Worm (Caenorhabditis elegans): ENCODE measurements around the gene W09C2.10.

- TF ChIP-seq mdl-1 (tag; optimal IDR thresholded peaks at IDR 0.05) (no peak), nhr-12 (tag; optimal IDR thresholded peaks at IDR 0.05) (no peak), snpc-4 (tag; optimal IDR thresholded peaks at IDR 0.05) (no peak), efl-3 (GFP tag; optimal IDR thresholded peaks at IDR 0.05) (no peak), elt-2 (tag; optimal IDR thresholded peaks at IDR 0.05) (no peak), lin-35 (GFP tag; optimal IDR thresholded peaks at IDR 0.05) (no peak), lin-13 (GFP tag; optimal IDR thresholded peaks at IDR 0.05) (no peak), nhr-28 (tag; optimal IDR thresholded peaks at IDR 0.05) (no peak), efl-1 (optimal IDR thresholded peaks at IDR 0.05) (no peak), efl-1 (GFP tag; optimal IDR thresholded peaks at IDR 0.05 in 1 of 2) (no peak), egl-27 (tag; optimal IDR thresholded peaks at IDR 0.05) (no peak), skn-1 (tag; optimal IDR thresholded peaks at IDR 0.05) (no peak), alr-1 (tag; optimal IDR thresholded peaks at IDR 0.05; ENCODE audit: borderline replicate concordance) (no peak), hpl-2 (GFP tag; optimal IDR thresholded peaks at IDR 0.05) (no peak)
Measured at ce11 chrIV:9592413-9592812, 32.5 kb downstream of the W09C2.10 start, which contains the start of gene pei-1.

All from whole organism, L1 larva.